Fruit fly (Drosophila melanogaster) whole organism, embryonic: ENCODE measurements around the gene CG13369.

Experiments used
- Atf6 ChIP-seq: fragments of 200-800 bp; sonication (Bioruptor generic); IDR thresholded peaks from 2 replicates; pipeline ENCODE4 v1.3.6; 2022; ENCODE audit warnings: missing biosample characterization, missing genetic modification characterization
- Bteb2 ChIP-seq: fragments of 200-800 bp; sonication (Bioruptor generic); optimal IDR thresholded peaks from 2 replicates; lab custom pipeline; 2016; ENCODE audit warnings: missing biosample characterization, missing genetic modification characterization
- CG10274 ChIP-seq: fragments of 200-800 bp; sonication (Bioruptor generic); optimal IDR thresholded peaks from 3 replicates; lab custom pipeline; 2017; ENCODE audit warnings: missing biosample characterization, mild to moderate bottlenecking, missing genetic modification characterization
- CG11085 ChIP-seq: fragments of 200-800 bp; sonication (Bioruptor generic); IDR thresholded peaks from 2 replicates; pipeline ENCODE4 v1.3.6; 2022; ENCODE audit warnings: missing biosample characterization, missing genetic modification characterization
- CG11695 ChIP-seq: fragments of 200-800 bp; sonication (Bioruptor generic); IDR thresholded peaks from 3 replicates; pipeline ENCODE4 v1.3.6; 2022; ENCODE audit warnings: missing biosample characterization, missing genetic modification characterization
- CG12104 ChIP-seq: fragments of 200-800 bp; sonication (Bioruptor generic); optimal IDR thresholded peaks from 3 replicates; lab custom pipeline; 2016; ENCODE audit warnings: missing biosample characterization, missing genetic modification characterization
- CG12236 ChIP-seq: fragments of 200-800 bp; sonication (Bioruptor generic); optimal IDR thresholded peaks from 2 replicates; lab custom pipeline; 2016; ENCODE audit warnings: missing biosample characterization, missing genetic modification characterization
- CG12769 ChIP-seq: fragments of 200-800 bp; sonication (Bioruptor generic); optimal IDR thresholded peaks from 2 replicates; lab custom pipeline; 2019; ENCODE audit warnings: missing biosample characterization, mild to moderate bottlenecking, missing genetic modification characterization, moderate library complexity
- CG13424 ChIP-seq: fragments of 200-800 bp; sonication (Bioruptor generic); optimal IDR thresholded peaks from 2 replicates; lab custom pipeline; 2019; ENCODE audit warnings: missing biosample characterization, mild to moderate bottlenecking, missing genetic modification characterization, moderate library complexity
- CG14860 ChIP-seq: fragments of 200-800 bp; sonication (Bioruptor generic); IDR thresholded peaks from 3 replicates; pipeline ENCODE4 v1.3.6; 2022; ENCODE audit warnings: missing biosample characterization, missing genetic modification characterization; ENCODE audit not compliant: partially characterized antibody
- CG15011 ChIP-seq: fragments of 200-800 bp; sonication (Bioruptor generic); optimal IDR thresholded peaks from 3 replicates; lab custom pipeline; 2018; ENCODE audit warnings: missing biosample characterization, mild to moderate bottlenecking, missing genetic modification characterization
- CG15269 ChIP-seq: fragments of 200-800 bp; sonication (Bioruptor generic); optimal IDR thresholded peaks from 2 replicates; lab custom pipeline; 2018; ENCODE audit warnings: missing biosample characterization, mild to moderate bottlenecking, missing genetic modification characterization, moderate library complexity
- CG16779 ChIP-seq: fragments of 200-800 bp; sonication (Bioruptor generic); IDR thresholded peaks from 2 replicates; pipeline ENCODE4 v1.3.6; 2022; ENCODE audit warnings: missing biosample characterization, missing genetic modification characterization
- CG17568 ChIP-seq: fragments of 200-800 bp; sonication (Bioruptor generic); optimal IDR thresholded peaks from 2 replicates; lab custom pipeline; 2018; ENCODE audit warnings: missing biosample characterization, mild to moderate bottlenecking, missing genetic modification characterization, moderate library complexity
- CG1792 ChIP-seq: fragments of 200-800 bp; sonication (Bioruptor generic); optimal IDR thresholded peaks from 2 replicates; lab custom pipeline; 2016; ENCODE audit warnings: missing biosample characterization, missing genetic modification characterization
- CG18262 ChIP-seq: fragments of 200-800 bp; optimal IDR thresholded peaks from 3 replicates; lab custom pipeline; 2019; ENCODE audit warnings: missing biosample characterization, mild to moderate bottlenecking, missing genetic modification characterization, moderate library complexity
- CG31224 ChIP-seq: fragments of 200-800 bp; sonication (Bioruptor generic); IDR thresholded peaks from 2 replicates; pipeline ENCODE4 v1.3.6; 2022; ENCODE audit warnings: missing biosample characterization, missing genetic modification characterization
- CG32767 ChIP-seq: fragments of 200-800 bp; sonication (Bioruptor generic); IDR thresholded peaks from 2 replicates; pipeline ENCODE4 v1.3.6; 2022; ENCODE audit warnings: missing biosample characterization, missing genetic modification characterization
- CG43689 ChIP-seq: fragments of 200-800 bp; sonication (Bioruptor generic); IDR thresholded peaks from 2 replicates; pipeline ENCODE4 v1.3.6; 2022; ENCODE audit warnings: missing biosample characterization, missing genetic modification characterization
- CG4424 ChIP-seq: fragments of 200-800 bp; sonication (Bioruptor generic); optimal IDR thresholded peaks from 3 replicates; lab custom pipeline; 2016; ENCODE audit warnings: missing biosample characterization, missing genetic modification characterization
- CG4730 ChIP-seq: fragments of 200-800 bp; sonication (Bioruptor generic); IDR thresholded peaks from 2 replicates; pipeline ENCODE4 v1.3.6; 2022; ENCODE audit warnings: missing biosample characterization, missing genetic modification characterization
- CG5953 ChIP-seq: fragments of 200-800 bp; sonication (Bioruptor generic); IDR thresholded peaks from 2 replicates; pipeline ENCODE4 v1.3.6; 2022; ENCODE audit warnings: missing biosample characterization, missing genetic modification characterization
- CG6683 ChIP-seq: fragments of 200-800 bp; sonication (Bioruptor generic); optimal IDR thresholded peaks from 2 replicates; lab custom pipeline; 2017; ENCODE audit warnings: missing biosample characterization, mild to moderate bottlenecking, missing genetic modification characterization, missing genetic modification reagents
- CG6689 ChIP-seq: fragments of 200-800 bp; sonication (Bioruptor generic); IDR thresholded peaks from 2 replicates; pipeline ENCODE4 v1.3.6; 2022; ENCODE audit warnings: missing biosample characterization, missing genetic modification characterization
- CG7987 ChIP-seq: fragments of 200-800 bp; sonication (Bioruptor generic); optimal IDR thresholded peaks from 2 replicates; lab custom pipeline; 2018; ENCODE audit warnings: missing biosample characterization, mild to moderate bottlenecking, missing genetic modification characterization, moderate library complexity
- CG9215 ChIP-seq: fragments of 200-800 bp; sonication (Bioruptor generic); IDR thresholded peaks from 2 replicates; pipeline ENCODE4 v1.3.6; 2022; ENCODE audit warnings: missing biosample characterization, missing genetic modification characterization
- CG9797 ChIP-seq: fragments of 200-800 bp; sonication (Bioruptor generic); optimal IDR thresholded peaks from 3 replicates; lab custom pipeline; 2018; ENCODE audit warnings: missing biosample characterization, mild to moderate bottlenecking, missing genetic modification characterization
- CkIIα-i1 ChIP-seq: fragments of 200-800 bp; sonication (Bioruptor generic); IDR thresholded peaks from 2 replicates; pipeline ENCODE4 v1.3.6; 2022; ENCODE audit warnings: missing biosample characterization, missing genetic modification characterization
- Dll ChIP-seq: fragments of 200-800 bp; sonication (Bioruptor generic); IDR thresholded peaks from 4 replicates; pipeline ENCODE4 v1.3.6; 2022; ENCODE audit warnings: missing biosample characterization, missing genetic modification characterization; ENCODE audit not compliant: partially characterized antibody
- Doc2 ChIP-seq: fragments of 200-800 bp; sonication (Bioruptor generic); IDR thresholded peaks from 2 replicates; pipeline ENCODE4 v1.3.6; 2022; ENCODE audit warnings: missing biosample characterization, missing genetic modification characterization
- GATAe ChIP-seq: fragments of 200-800 bp; sonication (Bioruptor generic); conservative IDR thresholded peaks from 2 replicates; pipeline ENCODE4 v1.3.6; 2022; ENCODE audit warnings: missing biosample characterization, missing genetic modification characterization
- H2.0 ChIP-seq: fragments of 200-800 bp; sonication (Bioruptor generic); IDR thresholded peaks from 2 replicates; pipeline ENCODE4 v1.3.6; 2022; ENCODE audit warnings: missing biosample characterization, missing genetic modification characterization
- HmgZ ChIP-seq: fragments of 200-800 bp; sonication (Bioruptor generic); optimal IDR thresholded peaks from 2 replicates; lab custom pipeline; 2018; ENCODE audit warnings: missing biosample characterization, mild to moderate bottlenecking, missing genetic modification characterization
- Lpt ChIP-seq: fragments of >200 bp; optimal IDR thresholded peaks from 2 replicates; lab custom pipeline; 2018; ENCODE audit warnings: missing biosample characterization, missing genetic modification characterization
- Mad ChIP-seq: fragments of 200-800 bp; sonication (Bioruptor generic); optimal IDR thresholded peaks from 2 replicates; lab custom pipeline; 2016; ENCODE audit warnings: missing biosample characterization, missing genetic modification characterization
- Nf-YB ChIP-seq: fragments of 200-800 bp; sonication (Bioruptor generic); optimal IDR thresholded peaks from 3 replicates; lab custom pipeline; 2019; ENCODE audit warnings: missing biosample characterization, mild to moderate bottlenecking, missing genetic modification characterization, moderate library complexity
- PHDP ChIP-seq: fragments of 200-800 bp; sonication (Bioruptor generic); optimal IDR thresholded peaks from 3 replicates; lab custom pipeline; 2018; ENCODE audit warnings: missing biosample characterization, mild to moderate bottlenecking, missing genetic modification characterization, moderate library complexity
- Sox100B ChIP-seq: fragments of 200-800 bp; sonication (Bioruptor generic); optimal IDR thresholded peaks from 3 replicates; lab custom pipeline; 2018; ENCODE audit warnings: missing biosample characterization, mild to moderate bottlenecking, missing genetic modification characterization
- Trl ChIP-seq, 3 experiments: fragments of >200 bp in 2 of 3; fragments of 200-800 bp in 1 of 3; sonication (Bioruptor generic) in 1 of 3; optimal IDR thresholded peaks; 2 replicates in 1 of 3; 3 replicates in 2 of 3; lab custom pipeline; 2016 to 2017; ENCODE audit warnings: missing biosample characterization in 1 of 3, missing genetic modification characterization in 1 of 3
- bbx ChIP-seq: fragments of 200-800 bp; sonication (Bioruptor generic); IDR thresholded peaks from 2 replicates; pipeline ENCODE4 v1.3.6; 2022; ENCODE audit warnings: missing biosample characterization, missing genetic modification characterization; ENCODE audit not compliant: partially characterized antibody
- btn ChIP-seq: fragments of 200-800 bp; sonication (Bioruptor generic); optimal IDR thresholded peaks from 2 replicates; lab custom pipeline; 2016; ENCODE audit warnings: missing biosample characterization, missing genetic modification characterization
- eve ChIP-seq, 2 experiments: fragments of >200 bp; optimal IDR thresholded peaks; 2 replicates each; lab custom pipeline; 2017; ENCODE audit warnings: missing biosample characterization in 2 of 2, missing genetic modification characterization in 2 of 2
- fd64A ChIP-seq: fragments of 200-800 bp; sonication (Bioruptor generic); optimal IDR thresholded peaks from 3 replicates; lab custom pipeline; 2018; ENCODE audit warnings: missing biosample characterization, mild to moderate bottlenecking, missing genetic modification characterization
- grau ChIP-seq: fragments of 200-800 bp; optimal IDR thresholded peaks from 3 replicates; lab custom pipeline; 2019; ENCODE audit warnings: missing biosample characterization, mild to moderate bottlenecking, missing genetic modification characterization, moderate library complexity
- inv ChIP-seq: fragments of 200-800 bp; sonication (Bioruptor generic); IDR thresholded peaks from 2 replicates; pipeline ENCODE4 v1.3.6; 2022; ENCODE audit warnings: missing biosample characterization, missing genetic modification characterization; ENCODE audit not compliant: partially characterized antibody
- ranshi ChIP-seq: fragments of 200-800 bp; sonication (Bioruptor generic); IDR thresholded peaks from 2 replicates; pipeline ENCODE4 v1.3.6; 2022; ENCODE audit warnings: missing biosample characterization, missing genetic modification characterization
- row ChIP-seq: fragments of 200-800 bp; sonication (Bioruptor generic); IDR thresholded peaks from 3 replicates; pipeline ENCODE4 v1.3.6; 2022; ENCODE audit warnings: missing biosample characterization, missing genetic modification characterization
- scrt ChIP-seq: fragments of 200-800 bp; sonication (Bioruptor generic); optimal IDR thresholded peaks from 2 replicates; lab custom pipeline; 2018; ENCODE audit warnings: missing biosample characterization, mild to moderate bottlenecking, missing genetic modification characterization, moderate library complexity
- slp2 ChIP-seq: fragments of 200-800 bp; sonication (Bioruptor generic); optimal IDR thresholded peaks from 2 replicates; lab custom pipeline; 2016; ENCODE audit warnings: missing biosample characterization, missing genetic modification characterization
- tin ChIP-seq: fragments of 200-800 bp; sonication (Bioruptor generic); optimal IDR thresholded peaks from 3 replicates; lab custom pipeline; 2016; ENCODE audit warnings: missing biosample characterization, missing genetic modification characterization
- usp ChIP-seq: fragments of >200 bp; optimal IDR thresholded peaks from 2 replicates; lab custom pipeline; 2017; ENCODE audit warnings: missing biosample characterization, missing genetic modification characterization

CG13369 gene

dm6 chrX:647056-647627 lies 23.9 kb downstream of the CG13369 start, which contains the start of gene Roc1a (continued):
- TF ChIP-seq CG11695 (GFP tag; lab: Robert Waterston, UW), result no peak
- TF ChIP-seq grau (tag; lab: Kevin White, UChicago), result no peak
- TF ChIP-seq CG18262 (tag; lab: Kevin White, UChicago), result no peak
- no peak for TF ChIP-seq Atf6
- peak; percentile 76 for TF ChIP-seq CG14860 (GFP tag; lab: Robert Waterston, UW)
- no peak for TF ChIP-seq usp (GFP tag; lab: Kevin White, UChicago)
- TF ChIP-seq Bteb2 (GFP tag; lab: Kevin White, UChicago), result no peak
- TF ChIP-seq CG1792 (GFP tag; lab: Kevin White, UChicago), result no peak
- no peak for TF ChIP-seq fd64A (GFP tag; lab: Kevin White, UChicago)
- TF ChIP-seq Lpt (GFP tag; lab: Kevin White, UChicago), result no peak
- TF ChIP-seq H2.0 (GFP tag; lab: Robert Waterston, UW), result no peak
- no peak for TF ChIP-seq HmgZ
- TF ChIP-seq eve (GFP tag; optimal IDR thresholded peaks at IDR 0.05; lab: Kevin White, UChicago), result no peak
- TF ChIP-seq Trl (optimal IDR thresholded peaks at IDR 0.05; lab: Kevin White, UChicago), result no peak
- TF ChIP-seq Trl (GFP tag; optimal IDR thresholded peaks at IDR 0.05; lab: Kevin White, UChicago), result no peak
- TF ChIP-seq CG43689 (GFP tag; lab: Robert Waterston, UW), result no peak
- no peak for TF ChIP-seq CG4424
- no peak for TF ChIP-seq btn (GFP tag; lab: Kevin White, UChicago)
- no peak for TF ChIP-seq CG17568 (GFP tag; lab: Kevin White, UChicago)
- TF ChIP-seq slp2 (GFP tag; lab: Kevin White, UChicago), result no peak
- TF ChIP-seq row (GFP tag; lab: Robert Waterston, UW), result peak; percentile 73
- no peak for TF ChIP-seq CG6689 (GFP tag; lab: Robert Waterston, UW)
- no peak for TF ChIP-seq Nf-YB
- no peak for TF ChIP-seq Sox100B (GFP tag; lab: Kevin White, UChicago)
- no peak for TF ChIP-seq CG16779 (GFP tag; lab: Robert Waterston, UW)
- no peak for TF ChIP-seq CG31224
- no peak for TF ChIP-seq PHDP (tag; lab: Kevin White, UChicago)
- no peak for TF ChIP-seq CG4730 (GFP tag; lab: Robert Waterston, UW)
- no peak for TF ChIP-seq CG11085 (GFP tag; lab: Robert Waterston, UW)
- TF ChIP-seq CkIIα-i1 (GFP tag; lab: Robert Waterston, UW), result no peak
- TF ChIP-seq Mad (GFP tag; lab: Kevin White, UChicago), result no peak
- TF ChIP-seq CG15269 (tag; lab: Kevin White, UChicago), result no peak
- no peak for TF ChIP-seq CG32767 (GFP tag; lab: Robert Waterston, UW)
- TF ChIP-seq ranshi (GFP tag; lab: Robert Waterston, UW), result no peak
- no peak for TF ChIP-seq CG5953 (GFP tag; lab: Robert Waterston, UW)
- no peak for TF ChIP-seq CG9215 (GFP tag; lab: Robert Waterston, UW)
- TF ChIP-seq CG10274 (GFP tag; lab: Kevin White, UChicago), result no peak
- no peak for TF ChIP-seq Doc2 (GFP tag; lab: Robert Waterston, UW)
- peak; percentile 74 for TF ChIP-seq bbx
- TF ChIP-seq CG12236 (GFP tag; lab: Kevin White, UChicago), result no peak
- peak; percentile 20 for TF ChIP-seq CG13424 (tag; lab: Kevin White, UChicago)
- TF ChIP-seq CG15011 (GFP tag; lab: Kevin White, UChicago), result no peak
- TF ChIP-seq CG12769, result no peak
- TF ChIP-seq CG7987, result no peak
- TF ChIP-seq inv (GFP tag; lab: Robert Waterston, UW), result peak; percentile 70
- no peak for TF ChIP-seq scrt (GFP tag; lab: Kevin White, UChicago)
- peak; percentile 57; the same call in 1 of the 4 replicates for TF ChIP-seq Dll
- TF ChIP-seq CG9797 (GFP tag; lab: Kevin White, UChicago), result peak; percentile 59
- TF ChIP-seq CG12104 (GFP tag; lab: Kevin White, UChicago), result no peak
- TF ChIP-seq GATAe (GFP tag; lab: Robert Waterston, UW), result no peak
- no peak for TF ChIP-seq tin (GFP tag; lab: Kevin White, UChicago)
- no peak for TF ChIP-seq CG6683 (GFP tag; lab: Kevin White, UChicago)
